Worm (Caenorhabditis elegans) whole organism, L4 larva: ENCODE results near the gene chst-1.
A peak's percentile ranks its signal among the peaks of the same experiment; 100 is the strongest.

Source experiments
- F10B5.3 ChIP-seq: sonication (generic microtip); optimal IDR thresholded peaks from 2 replicates; lab custom pipeline; 2016; ENCODE audit warnings: mild to moderate bottlenecking, missing genetic modification characterization, missing compliant biosample characterization
- F37D6.2 ChIP-seq: sonication (generic microtip); optimal IDR thresholded peaks from 2 replicates; lab custom pipeline; 2016; ENCODE audit warnings: mild to moderate bottlenecking, missing genetic modification characterization, missing compliant biosample characterization
- T20F7.1 ChIP-seq: fragments of 200-800 bp; sonication (Bioruptor generic); optimal IDR thresholded peaks from 2 replicates; lab custom pipeline; 2018; ENCODE audit warnings: mild to moderate bottlenecking, missing genetic modification characterization, missing compliant biosample characterization
- Y5F2A.4 ChIP-seq: fragments of 200-800 bp; sonication (Bioruptor generic); optimal IDR thresholded peaks from 2 replicates; lab custom pipeline; 2018; ENCODE audit warnings: mild to moderate bottlenecking, missing genetic modification characterization, missing compliant biosample characterization
- aha-1 ChIP-seq: fragments of 150-350 bp; peaks from one replicate; lab custom pipeline; 2014; ENCODE audit warnings: missing biosample characterization, missing genetic modification characterization
- aly-2 ChIP-seq: sonication (generic microtip); optimal IDR thresholded peaks from 2 replicates; lab custom pipeline; 2018; ENCODE audit warnings: missing biosample characterization, missing genetic modification characterization
- ceh-20 ChIP-seq: fragments of 200-800 bp; sonication (Bioruptor generic); IDR thresholded peaks from 2 replicates; pipeline ENCODE4 v1.3.6; 2022; ENCODE audit warnings: missing genetic modification reagents, missing genetic modification characterization, missing compliant biosample characterization
- ceh-32 ChIP-seq: sonication (generic microtip); optimal IDR thresholded peaks from 2 replicates; lab custom pipeline; 2016; ENCODE audit warnings: mild to moderate bottlenecking, missing genetic modification characterization, missing compliant biosample characterization; ENCODE audit not compliant: poor library complexity
- ctbp-1 ChIP-seq: fragments of 200-800 bp; sonication (Bioruptor generic); IDR thresholded peaks from 2 replicates; pipeline ENCODE4 v1.3.6; 2022; ENCODE audit warnings: missing genetic modification reagents, missing genetic modification characterization, missing compliant biosample characterization
- daf-16 ChIP-seq, 3 experiments: sonication (generic microtip); optimal IDR thresholded peaks; 2 replicates each; lab custom pipeline; 2016 to 2017; ENCODE audit warnings: missing genetic modification characterization in 3 of 3, missing genetic modification reagents in 3 of 3, mild to moderate bottlenecking in 2 of 3, missing compliant biosample characterization in 2 of 3, missing biosample characterization in 1 of 3, moderate library complexity in 1 of 3
- dmd-6 ChIP-seq: fragments of 200-800 bp; sonication (Bioruptor generic); IDR thresholded peaks from 2 replicates; pipeline ENCODE4 v1.3.6; 2022; ENCODE audit warnings: missing genetic modification reagents, missing genetic modification characterization, missing compliant biosample characterization
- dmd-8 ChIP-seq: fragments of 200-800 bp; sonication (Bioruptor generic); IDR thresholded peaks from 2 replicates; pipeline ENCODE4 v1.3.6; 2022; ENCODE audit warnings: missing genetic modification characterization, missing compliant biosample characterization
- dpl-1 ChIP-seq: fragments of 150-350 bp; optimal IDR thresholded peaks from 2 replicates; lab custom pipeline; 2014; ENCODE audit warnings: missing biosample characterization, missing genetic modification reagents, missing genetic modification characterization
- dve-1 ChIP-seq: sonication (generic microtip); optimal IDR thresholded peaks from 2 replicates; lab custom pipeline; 2017; ENCODE audit warnings: antibody characterized with exemption, mild to moderate bottlenecking, missing genetic modification characterization, missing compliant biosample characterization; ENCODE audit not compliant: insufficient read depth
- egl-43 ChIP-seq: fragments of 200-800 bp; sonication (Bioruptor generic); IDR thresholded peaks from 2 replicates; pipeline ENCODE4 v1.3.6; 2022; ENCODE audit warnings: missing genetic modification reagents, missing genetic modification characterization, missing compliant biosample characterization
- fos-1 ChIP-seq: fragments of 150-350 bp; optimal IDR thresholded peaks from 2 replicates; lab custom pipeline; 2014; ENCODE audit warnings: missing biosample characterization, missing genetic modification characterization
- hlh-11 ChIP-seq: fragments of 200-800 bp; sonication (Bioruptor generic); optimal IDR thresholded peaks from 2 replicates; lab custom pipeline; 2018; ENCODE audit warnings: mild to moderate bottlenecking, missing genetic modification characterization, missing compliant biosample characterization
- hlh-30 ChIP-seq: sonication (generic microtip); optimal IDR thresholded peaks from 2 replicates; lab custom pipeline; 2017; ENCODE audit warnings: antibody characterized with exemption, mild to moderate bottlenecking, missing genetic modification characterization, missing compliant biosample characterization; ENCODE audit not compliant: insufficient read depth
- hmg-1.1 ChIP-seq: fragments of 200-800 bp; sonication (Bioruptor generic); IDR thresholded peaks from 2 replicates; pipeline ENCODE4 v1.3.6; 2022; ENCODE audit warnings: missing genetic modification reagents, missing genetic modification characterization, missing compliant biosample characterization
- lin-1 ChIP-seq: fragments of 200-800 bp; sonication (Bioruptor generic); IDR thresholded peaks from 2 replicates; pipeline ENCODE4 v1.3.6; 2022; ENCODE audit warnings: missing genetic modification reagents, missing genetic modification characterization, missing compliant biosample characterization
- lin-13 ChIP-seq: fragments of 150-350 bp; optimal IDR thresholded peaks from 2 replicates; lab custom pipeline; 2014; ENCODE audit warnings: missing biosample characterization, missing genetic modification reagents, missing genetic modification characterization
- lin-29 ChIP-seq: fragments of 200-800 bp; sonication (Bioruptor generic); IDR thresholded peaks from 2 replicates; pipeline ENCODE4 v1.3.6; 2022; ENCODE audit warnings: missing genetic modification reagents, missing genetic modification characterization, missing compliant biosample characterization
- lin-38 ChIP-seq: fragments of 200-800 bp; sonication (Bioruptor generic); IDR thresholded peaks from 2 replicates; pipeline ENCODE4 v1.3.6; 2022; ENCODE audit warnings: missing genetic modification reagents, missing genetic modification characterization, missing compliant biosample characterization
- lir-3 ChIP-seq: sonication (generic microtip); optimal IDR thresholded peaks from 2 replicates; lab custom pipeline; 2016; ENCODE audit warnings: mild to moderate bottlenecking, missing genetic modification characterization, missing compliant biosample characterization
- lsy-2 ChIP-seq, 2 experiments: fragments of 150-350 bp in 1 of 2; sonication (generic microtip) in 1 of 2; optimal IDR thresholded peaks; 2 replicates each; lab custom pipeline; 2014 to 2017; ENCODE audit warnings: missing biosample characterization in 2 of 2, missing genetic modification characterization in 2 of 2
- madf-5 ChIP-seq, 2 experiments: fragments of 200-800 bp; sonication (Bioruptor generic); IDR thresholded peaks; 2 replicates each; pipeline ENCODE4 v1.3.6; 2022; ENCODE audit warnings: missing compliant biosample characterization in 2 of 2, missing genetic modification characterization in 2 of 2
- madf-9 ChIP-seq: fragments of 200-800 bp; sonication (Bioruptor generic); conservative IDR thresholded peaks from 2 replicates; pipeline ENCODE4 v1.3.6; 2022; ENCODE audit warnings: missing genetic modification reagents, missing genetic modification characterization, missing compliant biosample characterization
- mdl-1 ChIP-seq, 2 experiments: fragments of 150-350 bp in 1 of 2; sonication (generic microtip) in 1 of 2; optimal IDR thresholded peaks; 2 replicates each; lab custom pipeline; 2014 to 2017; ENCODE audit warnings: missing biosample characterization in 2 of 2, missing genetic modification characterization in 2 of 2
- mes-2 ChIP-seq: sonication (generic microtip); optimal IDR thresholded peaks from 2 replicates; lab custom pipeline; 2016; ENCODE audit warnings: missing genotype, mild to moderate bottlenecking, missing genetic modification characterization, missing compliant biosample characterization; ENCODE audit not compliant: poor library complexity, severe bottlenecking
- mxl-3 ChIP-seq: fragments of 200-800 bp; sonication (Bioruptor generic); optimal IDR thresholded peaks from 2 replicates; lab custom pipeline; 2018; ENCODE audit warnings: mild to moderate bottlenecking, missing genetic modification characterization, missing compliant biosample characterization
- nhr-237 ChIP-seq: sonication (generic microtip); optimal IDR thresholded peaks from 2 replicates; lab custom pipeline; 2017; ENCODE audit warnings: missing biosample characterization, missing genetic modification characterization
- nhr-28 ChIP-seq: fragments of 150-350 bp; optimal IDR thresholded peaks from 2 replicates; lab custom pipeline; 2014; ENCODE audit warnings: missing biosample characterization, missing genetic modification characterization
- nhr-48 ChIP-seq: sonication (generic microtip); optimal IDR thresholded peaks from 2 replicates; lab custom pipeline; 2016; ENCODE audit warnings: mild to moderate bottlenecking, missing genetic modification characterization, missing compliant biosample characterization
- nhr-76 ChIP-seq: fragments of 150-350 bp; optimal IDR thresholded peaks from 2 replicates; lab custom pipeline; 2014; ENCODE audit warnings: missing biosample characterization, missing genetic modification characterization
- nhr-77 ChIP-seq: fragments of 150-350 bp; optimal IDR thresholded peaks from 2 replicates; lab custom pipeline; 2014; ENCODE audit warnings: missing biosample characterization, missing genetic modification characterization
- pha-4 ChIP-seq, 2 experiments: fragments of 150-350 bp in 1 of 2; fragments of 200-800 bp in 1 of 2; sonication (Bioruptor generic) in 1 of 2; IDR thresholded peaks in 1 of 2; optimal IDR thresholded peaks in 1 of 2; 2 replicates each; pipeline versions ENCODE4 v1.3.6 to Lab custom; 2014 to 2022; ENCODE audit warnings: missing genetic modification characterization in 2 of 2, missing genetic modification reagents in 2 of 2, missing biosample characterization in 1 of 2, missing compliant biosample characterization in 1 of 2
- php-3 ChIP-seq: fragments of 200-800 bp; sonication (Bioruptor generic); IDR thresholded peaks from 2 replicates; pipeline ENCODE4 v1.3.6; 2022; ENCODE audit warnings: missing genetic modification reagents, missing genetic modification characterization, missing compliant biosample characterization
- rbr-2 ChIP-seq: sonication (generic microtip); optimal IDR thresholded peaks from 2 replicates; lab custom pipeline; 2016; ENCODE audit warnings: missing genotype, missing genetic modification characterization, missing compliant biosample characterization
- set-16 ChIP-seq: fragments of 200-800 bp; sonication (Bioruptor generic); IDR thresholded peaks from 2 replicates; pipeline ENCODE4 v1.3.6; 2022; ENCODE audit warnings: missing genetic modification reagents, missing genetic modification characterization, missing compliant biosample characterization
- snpc-1.2 ChIP-seq: fragments of 200-800 bp; sonication (Bioruptor generic); IDR thresholded peaks from 2 replicates; pipeline ENCODE4 v1.3.6; 2022; ENCODE audit warnings: missing genetic modification reagents, missing genetic modification characterization, missing compliant biosample characterization
- unc-62 ChIP-seq, 3 experiments: fragments of 150-350 bp in 1 of 3; sonication (generic microtip); optimal IDR thresholded peaks in 2 of 3; peaks in 1 of 3; 1 replicate in 1 of 3; 2 replicates in 2 of 3; lab custom pipeline; 2014 to 2017; ENCODE audit warnings: missing biosample characterization in 3 of 3, missing genetic modification characterization in 3 of 3, missing genetic modification reagents in 3 of 3, missing genotype in 1 of 3
- zag-1 ChIP-seq: fragments of 150-350 bp; optimal IDR thresholded peaks from 2 replicates; lab custom pipeline; 2014; ENCODE audit warnings: missing biosample characterization, missing genetic modification characterization
- zfp-2 ChIP-seq: sonication (generic microtip); optimal IDR thresholded peaks from 2 replicates; lab custom pipeline; 2016; ENCODE audit warnings: mild to moderate bottlenecking, missing genetic modification characterization, missing compliant biosample characterization
- zip-2 ChIP-seq: fragments of 150-350 bp; optimal IDR thresholded peaks from 2 replicates; lab custom pipeline; 2014; ENCODE audit warnings: missing biosample characterization, missing genetic modification characterization

Gene chst-1

ce11 chrII:8128273-8129039, 21.7 kb upstream of the chst-1 start:
- TF ChIP-seq lir-3 (tag; lab: Kevin White, UChicago) = no peak
- 0 out of 2 replicates have a peak, but pooled peaks have one; percentile 12 for TF ChIP-seq php-3
- peak; percentile 98 for TF ChIP-seq set-16 (GFP tag; lab: Robert Waterston, UW)
- peak; percentile 57 for TF ChIP-seq hmg-1.1 (GFP tag; lab: Robert Waterston, UW)
- TF ChIP-seq dpl-1 (GFP tag; lab: Kevin White, UChicago) = peak; percentile 30
- TF ChIP-seq madf-5 (GFP tag; IDR thresholded peaks at IDR 0.05; lab: Robert Waterston, UW) = no peak
- TF ChIP-seq pha-4 (GFP tag; IDR thresholded peaks at IDR 0.05; lab: Robert Waterston, UW) = peak; percentile 70; the same call in 1 of the 2 replicates
- no peak for TF ChIP-seq pha-4 (tag; optimal IDR thresholded peaks at IDR 0.05; lab: Kevin White, UChicago)
- peak; percentile 74 for TF ChIP-seq mxl-3 (GFP tag; lab: Kevin White, UChicago)
- TF ChIP-seq Y5F2A.4 (GFP tag; lab: Kevin White, UChicago) = no peak
- TF ChIP-seq aha-1 (tag; lab: Kevin White, UChicago) = peak; percentile 65
- no peak for TF ChIP-seq madf-9 (GFP tag; lab: Robert Waterston, UW)
- peak; percentile 0 for TF ChIP-seq lin-13
- TF ChIP-seq unc-62 (GFP tag; optimal IDR thresholded peaks at IDR 0.05 in 1 of 2; lab: Kevin White, UChicago) = peak in 1 of 2 experiments; percentile 96
- no peak for TF ChIP-seq unc-62 (tag; optimal IDR thresholded peaks at IDR 0.05; lab: Kevin White, UChicago)
- peak in 1 of 2 experiments; percentile 63 for TF ChIP-seq mdl-1 (tag; optimal IDR thresholded peaks at IDR 0.05; lab: Kevin White, UChicago)
- peak; percentile 34 to 61 for TF ChIP-seq lsy-2 (tag; optimal IDR thresholded peaks at IDR 0.05; lab: Kevin White, UChicago)
- TF ChIP-seq dmd-8 = 0 out of 2 replicates have a peak, but pooled peaks have one; percentile 48
- no peak for TF ChIP-seq ceh-32 (tag; lab: Kevin White, UChicago)
- peak; percentile 13; the same call in 1 of the 2 replicates for TF ChIP-seq lin-38 (GFP tag; lab: Robert Waterston, UW)
- TF ChIP-seq mes-2 (tag; lab: Kevin White, UChicago) = peak; percentile 66
- TF ChIP-seq dve-1 (tag; lab: Kevin White, UChicago) = peak; percentile 65
- 0 out of 2 replicates have a peak, but pooled peaks have one; percentile 33 for TF ChIP-seq lin-1
- TF ChIP-seq ceh-20 (GFP tag; lab: Robert Waterston, UW) = peak; percentile 53; the same call in 1 of the 2 replicates
- no peak for TF ChIP-seq nhr-237 (tag; lab: Kevin White, UChicago)
- TF ChIP-seq dmd-6 (GFP tag; lab: Robert Waterston, UW) = peak; percentile 69
- TF ChIP-seq nhr-28 (tag; lab: Kevin White, UChicago) = peak; percentile 45
- peak in 1 of 2 experiments; percentile 30 for TF ChIP-seq daf-16 (GFP tag; optimal IDR thresholded peaks at IDR 0.05; lab: Kevin White, UChicago)
- TF ChIP-seq daf-16 (tag; optimal IDR thresholded peaks at IDR 0.05; lab: Kevin White, UChicago) = peak; percentile 7
- TF ChIP-seq ctbp-1 (GFP tag; lab: Robert Waterston, UW) = peak; percentile 64
- TF ChIP-seq F10B5.3 (tag; lab: Kevin White, UChicago) = peak; percentile 7
- TF ChIP-seq aly-2 (tag; lab: Kevin White, UChicago) = no peak
- peak; percentile 72 for TF ChIP-seq egl-43
- TF ChIP-seq nhr-76 (tag; lab: Kevin White, UChicago) = no peak
- TF ChIP-seq hlh-30 (tag; lab: Kevin White, UChicago) = peak; percentile 93
- TF ChIP-seq T20F7.1 (GFP tag; lab: Kevin White, UChicago) = peak; percentile 47
- peak; percentile 17 for TF ChIP-seq nhr-48 (tag; lab: Kevin White, UChicago)
- no peak for TF ChIP-seq zag-1 (tag; lab: Kevin White, UChicago)
- TF ChIP-seq fos-1 = no peak
- TF ChIP-seq nhr-77 (tag; lab: Kevin White, UChicago) = peak; percentile 4
- peak; percentile 55 for TF ChIP-seq rbr-2 (tag; lab: Kevin White, UChicago)
- peak; percentile 8 for TF ChIP-seq F37D6.2 (tag; lab: Kevin White, UChicago)
- no peak for TF ChIP-seq lin-29 (GFP tag; lab: Robert Waterston, UW)
- TF ChIP-seq zfp-2 (tag; lab: Kevin White, UChicago) = no peak
- peak; percentile 94 for TF ChIP-seq zip-2 (tag; lab: Kevin White, UChicago)
- peak; percentile 72 for TF ChIP-seq hlh-11 (tag; lab: Kevin White, UChicago)
- no peak for TF ChIP-seq snpc-1.2 (GFP tag; lab: Robert Waterston, UW)
